Worm (Caenorhabditis elegans) whole organism, L2 larva: ENCODE measurements around the gene klp-19.
A peak's percentile ranks its signal among the peaks of the same experiment; 100 is the strongest.

Experiments used
- F13H6.1 ChIP-seq: sonication (generic microtip); optimal IDR thresholded peaks from 2 replicates; lab custom pipeline; 2016; ENCODE audit warnings: missing genetic modification characterization, missing compliant biosample characterization
- R02D3.7 ChIP-seq: fragments of 150-350 bp; optimal IDR thresholded peaks from 2 replicates; lab custom pipeline; 2014; ENCODE audit warnings: missing biosample characterization, missing genetic modification characterization
- Y55F3AM.14 ChIP-seq: fragments of 200-800 bp; sonication (Bioruptor generic); optimal IDR thresholded peaks from 2 replicates; lab custom pipeline; 2018; ENCODE audit warnings: mild to moderate bottlenecking, missing genetic modification characterization, missing compliant biosample characterization
- ZK546.5 ChIP-seq: sonication (generic microtip); optimal IDR thresholded peaks from 2 replicates; lab custom pipeline; 2017; ENCODE audit warnings: missing biosample characterization, missing genetic modification characterization
- alr-1 ChIP-seq: fragments of 150-350 bp; optimal IDR thresholded peaks from 2 replicates; lab custom pipeline; 2014; ENCODE audit warnings: missing biosample characterization, missing genetic modification characterization
- ama-1 ChIP-seq: fragments of 150-350 bp; optimal IDR thresholded peaks from 2 replicates; lab custom pipeline; 2018; ENCODE audit warnings: inconsistent platforms
- blmp-1 ChIP-seq: sonication (generic microtip); optimal IDR thresholded peaks from 2 replicates; lab custom pipeline; 2017; ENCODE audit warnings: missing genetic modification characterization, mild to moderate bottlenecking, missing compliant biosample characterization, antibody characterized with exemption, moderate library complexity; ENCODE audit not compliant: insufficient read depth
- ceh-16 ChIP-seq: fragments of 150-350 bp; optimal IDR thresholded peaks from 2 replicates; lab custom pipeline; 2014; ENCODE audit warnings: missing biosample characterization, missing genetic modification characterization
- ceh-82 ChIP-seq: fragments of 150-350 bp; optimal IDR thresholded peaks from 2 replicates; lab custom pipeline; 2014; ENCODE audit warnings: missing biosample characterization, missing genetic modification characterization
- crh-2 ChIP-seq: sonication (generic microtip); optimal IDR thresholded peaks from 2 replicates; lab custom pipeline; 2017; ENCODE audit warnings: missing biosample characterization, missing genetic modification characterization
- dmd-4 ChIP-seq: sonication (generic microtip); optimal IDR thresholded peaks from 2 replicates; lab custom pipeline; 2017; ENCODE audit warnings: missing biosample characterization, missing genetic modification characterization
- egl-27 ChIP-seq: sonication (generic microtip); optimal IDR thresholded peaks from 3 replicates; lab custom pipeline; 2017; ENCODE audit warnings: missing biosample characterization, missing genetic modification reagents, missing genetic modification characterization
- elt-1 ChIP-seq: fragments of 150-350 bp; optimal IDR thresholded peaks from 2 replicates; lab custom pipeline; 2014; ENCODE audit warnings: missing biosample characterization, missing genetic modification characterization
- elt-3 ChIP-seq: sonication (generic microtip); optimal IDR thresholded peaks from 2 replicates; lab custom pipeline; 2017; ENCODE audit warnings: missing biosample characterization, missing genetic modification characterization
- gmeb-1 ChIP-seq: fragments of 150-350 bp; optimal IDR thresholded peaks from 2 replicates; lab custom pipeline; 2014; ENCODE audit warnings: missing biosample characterization, missing genetic modification characterization
- lin-11 ChIP-seq: fragments of 150-350 bp; sonication (generic microtip); optimal IDR thresholded peaks from 2 replicates; lab custom pipeline; 2014; ENCODE audit warnings: missing biosample characterization, missing genetic modification characterization, inconsistent platforms, mixed read lengths
- lin-13 ChIP-seq: fragments of 150-350 bp; optimal IDR thresholded peaks from 2 replicates; lab custom pipeline; 2014; ENCODE audit warnings: missing biosample characterization, missing genetic modification reagents, missing genetic modification characterization
- lsy-2 ChIP-seq, 2 experiments: fragments of 150-350 bp in 1 of 2; sonication (generic microtip) in 1 of 2; optimal IDR thresholded peaks; 2 replicates each; lab custom pipeline; 2014 to 2017; ENCODE audit warnings: missing biosample characterization in 2 of 2, missing genetic modification characterization in 2 of 2
- mbf-1 ChIP-seq: sonication (generic microtip); optimal IDR thresholded peaks from 2 replicates; lab custom pipeline; 2017; ENCODE audit warnings: missing biosample characterization, missing genetic modification characterization
- nhr-12 ChIP-seq: fragments of 150-350 bp; optimal IDR thresholded peaks from 2 replicates; lab custom pipeline; 2014; ENCODE audit warnings: missing biosample characterization, missing genetic modification characterization
- nhr-129 ChIP-seq: fragments of 150-350 bp; optimal IDR thresholded peaks from 2 replicates; lab custom pipeline; 2014; ENCODE audit warnings: missing biosample characterization, missing genetic modification characterization
- nhr-21 ChIP-seq: fragments of 150-350 bp; optimal IDR thresholded peaks from 2 replicates; lab custom pipeline; 2014; ENCODE audit warnings: missing biosample characterization, missing genetic modification characterization
- nhr-23 ChIP-seq: fragments of 150-350 bp; optimal IDR thresholded peaks from 2 replicates; lab custom pipeline; 2014; ENCODE audit warnings: missing biosample characterization, missing genetic modification reagents, missing genetic modification characterization
- nhr-237 ChIP-seq: fragments of 150-350 bp; optimal IDR thresholded peaks from 2 replicates; lab custom pipeline; 2014; ENCODE audit warnings: missing biosample characterization, missing genetic modification characterization
- nhr-25 ChIP-seq: fragments of 150-350 bp; sonication (generic microtip); optimal IDR thresholded peaks from 3 replicates; lab custom pipeline; 2014; ENCODE audit warnings: missing biosample characterization, missing genetic modification characterization
- nhr-6 ChIP-seq: fragments of 150-350 bp; optimal IDR thresholded peaks from 2 replicates; lab custom pipeline; 2014; ENCODE audit warnings: missing biosample characterization, missing genetic modification characterization
- peb-1 ChIP-seq: fragments of 150-350 bp; optimal IDR thresholded peaks from 2 replicates; lab custom pipeline; 2014; ENCODE audit warnings: missing biosample characterization, missing genetic modification characterization
- skn-1 ChIP-seq: sonication (generic microtip); optimal IDR thresholded peaks from 2 replicates; lab custom pipeline; 2017; ENCODE audit warnings: missing biosample characterization, missing genetic modification characterization
- sma-3 ChIP-seq: sonication (generic microtip); optimal IDR thresholded peaks from 2 replicates; lab custom pipeline; 2016; ENCODE audit warnings: missing genetic modification reagents, missing genetic modification characterization, missing compliant biosample characterization
- sma-9 ChIP-seq, 2 experiments: fragments of 150-350 bp in 1 of 2; sonication (generic microtip) in 1 of 2; optimal IDR thresholded peaks; 2 replicates each; lab custom pipeline; 2014 to 2016; ENCODE audit warnings: missing genetic modification characterization in 2 of 2, mild to moderate bottlenecking in 1 of 2, missing biosample characterization in 1 of 2, missing compliant biosample characterization in 1 of 2, missing genetic modification reagents in 1 of 2, moderate library complexity in 1 of 2
- snpc-4 ChIP-seq: fragments of 150-350 bp; optimal IDR thresholded peaks from 2 replicates; lab custom pipeline; 2014; ENCODE audit warnings: missing biosample characterization, missing genetic modification characterization
- unc-39 ChIP-seq: fragments of 150-350 bp; optimal IDR thresholded peaks from 2 replicates; lab custom pipeline; 2014; ENCODE audit warnings: missing biosample characterization, missing genetic modification characterization
- unc-55 ChIP-seq: fragments of 150-350 bp; sonication (generic microtip); optimal IDR thresholded peaks from 3 replicates; lab custom pipeline; 2014; ENCODE audit warnings: missing biosample characterization, missing genetic modification reagents, missing genetic modification characterization
- unc-62 ChIP-seq: fragments of 150-350 bp; optimal IDR thresholded peaks from 2 replicates; lab custom pipeline; 2014; ENCODE audit warnings: missing biosample characterization, missing genetic modification reagents, missing genetic modification characterization
- ztf-1 ChIP-seq: fragments of 200-800 bp; sonication (Bioruptor generic); conservative IDR thresholded peaks from 2 replicates; pipeline ENCODE4 v1.3.6; 2022; ENCODE audit warnings: missing genetic modification characterization, missing compliant biosample characterization
- ztf-11 ChIP-seq: sonication (generic microtip); optimal IDR thresholded peaks from 2 replicates; lab custom pipeline; 2017; ENCODE audit warnings: missing biosample characterization, missing genetic modification characterization
- ztf-4 ChIP-seq: fragments of 150-350 bp; optimal IDR thresholded peaks from 2 replicates; lab custom pipeline; 2014; ENCODE audit warnings: missing biosample characterization, missing genetic modification characterization

The klp-19 gene

ce11 chrIII:13341275-13341626 lies 34.2 kb upstream of the klp-19 start, which contains the start of gene nud-1:
Gene nud-1 (plus strand): TSS chrIII:13341527.
- TF ChIP-seq egl-27 (tag; lab: Kevin White, UChicago) (no peak), ztf-4 (tag; lab: Kevin White, UChicago) (no peak), nhr-6 (tag; lab: Kevin White, UChicago) (no peak), dmd-4 (tag; lab: Kevin White, UChicago) (no peak), F13H6.1 (tag; lab: Kevin White, UChicago) (no peak), Y55F3AM.14 (GFP tag; lab: Kevin White, UChicago) (no peak), nhr-23 (tag; lab: Kevin White, UChicago) (no peak), unc-55 (GFP tag; lab: Kevin White, UChicago) (no peak), mbf-1 (tag; lab: Kevin White, UChicago) (no peak), elt-3 (tag; lab: Kevin White, UChicago) (no peak), skn-1 (tag; lab: Kevin White, UChicago) (no peak)

- TF ChIP-seq lsy-2 (tag; optimal IDR thresholded peaks at IDR 0.05; lab: Kevin White, UChicago): peak in 1 of 2 experiments; percentile 72
- peak; percentile 46 for TF ChIP-seq unc-55 (GFP tag; lab: Kevin White, UChicago)
- TF ChIP-seq gmeb-1: peak; percentile 66
- TF ChIP-seq lin-13 (GFP tag; lab: Kevin White, UChicago): peak; percentile 68
- no peak for TF ChIP-seq sma-3 (GFP tag; lab: Kevin White, UChicago)
- TF ChIP-seq, all 48 proteins: peak for 4
Observed at ce11 chrIII:13340504-13341274, 33.6 kb upstream of the klp-19 start.

- TF ChIP-seq elt-3 (tag; lab: Kevin White, UChicago) (no peak), elt-1 (tag; lab: Kevin White, UChicago) (no peak), nhr-23 (tag; lab: Kevin White, UChicago) (no peak), snpc-4 (tag; lab: Kevin White, UChicago) (no peak), nhr-25 (tag; lab: Kevin White, UChicago) (no peak), lsy-2 (tag; optimal IDR thresholded peaks at IDR 0.05; lab: Kevin White, UChicago) (no peak), ceh-82 (tag; lab: Kevin White, UChicago) (no peak), ztf-11 (tag; lab: Kevin White, UChicago) (no peak), ztf-4 (tag; lab: Kevin White, UChicago) (no peak), lin-13 (GFP tag; lab: Kevin White, UChicago) (no peak), gmeb-1 (no peak)
- TF ChIP-seq, all 48 proteins: peak for 0
Observed at ce11 chrIII:13339672-13340071, 32.6 kb upstream of the klp-19 start, which contains the start of gene F53A2.3. Gene F53A2.3 (minus strand): TSS chrIII:13339772.

ce11 chrIII:13333754-13334153 lies 26.7 kb upstream of the klp-19 start, which contains the start of gene sdz-20:
Gene sdz-20 (plus strand): TSS chrIII:13334054.
- TF ChIP-seq nhr-6 (tag; lab: Kevin White, UChicago) (no peak), nhr-237 (tag; lab: Kevin White, UChicago) (no peak), R02D3.7 (no peak), ama-1 (lab: Kevin White, UChicago) (no peak), mbf-1 (tag; lab: Kevin White, UChicago) (no peak)

ce11 chrIII:13328911-13329310 lies 21.9 kb upstream of the klp-19 start:
- TF ChIP-seq egl-27 (tag; lab: Kevin White, UChicago): no peak
- TF ChIP-seq F13H6.1 (tag; lab: Kevin White, UChicago): no peak
- no peak for TF ChIP-seq ceh-82 (tag; lab: Kevin White, UChicago)
- no peak for TF ChIP-seq nhr-25 (tag; lab: Kevin White, UChicago)
- no peak for TF ChIP-seq elt-1 (tag; lab: Kevin White, UChicago)
- TF ChIP-seq lsy-2 (tag; optimal IDR thresholded peaks at IDR 0.05; lab: Kevin White, UChicago): no peak
- no peak for TF ChIP-seq blmp-1
- TF ChIP-seq ZK546.5 (tag; lab: Kevin White, UChicago): no peak
- TF ChIP-seq ztf-1 (GFP tag; lab: Robert Waterston, UW): no peak
- TF ChIP-seq lin-11 (tag; lab: Kevin White, UChicago): no peak
- TF ChIP-seq nhr-237 (tag; lab: Kevin White, UChicago): no peak
- no peak for TF ChIP-seq ama-1 (lab: Kevin White, UChicago)

ce11 chrIII:13324739-13325138 lies 17.7 kb upstream of the klp-19 start, which contains the start of gene F53A2.1:
Gene F53A2.1 (minus strand): TSS chrIII:13324839.
- TF ChIP-seq unc-62 (GFP tag; lab: Kevin White, UChicago) (no peak), alr-1 (no peak), nhr-21 (no peak), nhr-12 (tag; lab: Kevin White, UChicago) (no peak), unc-39 (tag; lab: Kevin White, UChicago) (no peak), snpc-4 (tag; lab: Kevin White, UChicago) (no peak), ceh-16 (no peak), F13H6.1 (tag; lab: Kevin White, UChicago) (no peak), peb-1 (tag; lab: Kevin White, UChicago) (no peak), sma-3 (GFP tag; lab: Kevin White, UChicago) (no peak), sma-9 (GFP tag; optimal IDR thresholded peaks at IDR 0.05; lab: Kevin White, UChicago) (no peak), sma-9 (tag; optimal IDR thresholded peaks at IDR 0.05; lab: Kevin White, UChicago) (no peak), crh-2 (tag; lab: Kevin White, UChicago) (no peak), gmeb-1 (no peak), skn-1 (tag; lab: Kevin White, UChicago) (no peak), egl-27 (tag; lab: Kevin White, UChicago) (no peak), nhr-129 (tag; lab: Kevin White, UChicago) (no peak), lin-11 (tag; lab: Kevin White, UChicago) (no peak), Y55F3AM.14 (GFP tag; lab: Kevin White, UChicago) (no peak), nhr-6 (tag; lab: Kevin White, UChicago) (no peak), elt-1 (tag; lab: Kevin White, UChicago) (no peak)
